Worm (Caenorhabditis elegans) whole organism, L4/young adult: ENCODE measurements around the gene nas-8.

Source experiments
- W03F9.2 ChIP-seq: fragments of 150-350 bp; optimal IDR thresholded peaks from 2 replicates; lab custom pipeline; 2014; ENCODE audit warnings: missing biosample characterization, missing genetic modification characterization
- him-1 ChIP-seq: sonication (generic microtip); optimal IDR thresholded peaks from 2 replicates; lab custom pipeline; 2016; ENCODE audit warnings: missing genotype, missing genetic modification reagents, missing genetic modification characterization, missing compliant biosample characterization

DNA sequence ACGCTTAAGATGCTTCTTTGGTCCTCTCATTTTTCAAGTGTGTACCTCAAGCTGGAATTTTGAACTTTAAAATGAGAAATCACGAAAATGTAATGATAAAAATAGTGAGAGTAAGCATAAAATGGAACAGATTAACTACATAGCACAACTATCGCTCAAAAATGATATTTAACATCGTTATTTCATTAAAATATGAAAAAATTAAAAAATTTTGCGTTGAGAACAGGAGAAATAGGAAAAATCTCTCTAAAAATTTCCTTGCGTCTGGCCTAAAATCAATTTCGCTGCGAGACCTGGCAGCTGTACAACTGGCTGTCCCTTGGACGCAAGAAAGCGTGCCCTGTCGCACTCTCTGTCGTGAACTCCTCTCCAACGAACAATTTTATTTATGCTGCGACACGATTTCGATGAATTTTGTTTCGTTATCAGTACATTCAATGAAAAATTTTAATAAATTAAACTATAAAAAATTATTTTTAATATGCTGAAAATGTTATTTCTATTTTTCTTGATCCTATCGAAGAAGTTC is 30.0 kb upstream of the nas-8 start, which contains the start of gene rps-4:
- TF ChIP-seq him-1 (tag; lab: Kevin White, UChicago): peak; percentile 56
- TF ChIP-seq W03F9.2 (tag; lab: Kevin White, UChicago): peak; percentile 97
